Worm (Caenorhabditis elegans): ENCODE measurements around the gene ftt-2.

Gene ftt-2

DNA sequence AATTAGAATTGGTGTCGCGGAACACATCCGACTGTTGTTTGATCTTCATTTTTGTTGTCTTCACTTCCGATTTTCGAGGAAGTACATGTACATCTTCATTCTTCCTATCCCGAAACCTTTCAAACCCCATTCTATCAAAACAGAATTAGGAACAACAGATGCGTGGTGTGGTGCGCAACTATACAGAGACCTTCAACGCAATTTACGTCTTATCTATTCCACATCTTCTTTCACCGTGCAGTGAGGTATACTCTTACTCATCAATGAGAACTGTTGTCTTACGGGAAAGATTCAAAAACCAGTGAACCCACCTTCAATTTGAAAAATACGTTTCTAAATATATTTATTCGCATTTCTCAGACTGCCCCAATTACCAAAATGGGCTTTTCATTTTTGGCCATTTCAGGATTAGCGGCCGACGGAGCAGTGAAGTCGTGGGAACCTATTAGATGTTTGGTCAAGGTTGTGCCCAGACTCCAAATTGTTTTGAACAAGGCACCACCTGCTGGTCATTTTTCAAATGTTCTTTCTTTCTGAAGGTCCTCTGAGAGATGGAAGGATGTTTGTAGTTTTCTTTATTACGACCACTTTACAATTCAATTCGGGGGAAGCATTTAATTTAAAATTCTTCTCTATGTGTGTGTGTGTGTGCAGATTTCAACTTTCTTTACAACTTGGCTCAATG is 1.7 kb upstream of the ftt-2 start:
- peak; percentile 11 for TF ChIP-seq fkh-4 (tag; optimal IDR thresholded peaks at IDR 0.05; ENCODE audit: borderline replicate concordance)
- TF ChIP-seq ets-5 (GFP tag; IDR thresholded peaks at IDR 0.05): no peak
- TF ChIP-seq lin-35 (GFP tag; optimal IDR thresholded peaks at IDR 0.05): no peak
- TF ChIP-seq mef-2 (tag; optimal IDR thresholded peaks at IDR 0.05): no peak
- peak; percentile 10 for TF ChIP-seq ztf-4 (tag; optimal IDR thresholded peaks at IDR 0.05)
- peak; percentile 61 for TF ChIP-seq blmp-1 (tag; optimal IDR thresholded peaks at IDR 0.05)
- TF ChIP-seq C34B4.2 (tag; optimal IDR thresholded peaks at IDR 0.05): no peak
- TF ChIP-seq rnt-1 (tag; optimal IDR thresholded peaks at IDR 0.05): peak; percentile 37
- TF ChIP-seq nhr-90 (tag; optimal IDR thresholded peaks at IDR 0.05; ENCODE audit: poor library complexity): peak; percentile 21
- no peak for TF ChIP-seq vab-15 (tag; optimal IDR thresholded peaks at IDR 0.05)
- TF ChIP-seq sup-37 (GFP tag; optimal IDR thresholded peaks at IDR 0.05): no peak
- TF ChIP-seq aly-2 (tag; optimal IDR thresholded peaks at IDR 0.05): no peak
- peak; percentile 19 for TF ChIP-seq mep-1 (tag; optimal IDR thresholded peaks at IDR 0.05)
- peak; percentile 47 for TF ChIP-seq lin-14 (GFP tag; optimal IDR thresholded peaks at IDR 0.05)
- TF ChIP-seq hlh-17 (GFP tag; optimal IDR thresholded peaks at IDR 0.05; ENCODE audit: borderline replicate concordance): no peak
- TF ChIP-seq elt-2 (tag; optimal IDR thresholded peaks at IDR 0.05): no peak
- TF ChIP-seq alr-1 (tag; optimal IDR thresholded peaks at IDR 0.05; ENCODE audit: borderline replicate concordance): no peak
- TF ChIP-seq isw-1 (GFP tag; IDR thresholded peaks at IDR 0.05): no peak
- no peak for TF ChIP-seq snu-23 (GFP tag; optimal IDR thresholded peaks at IDR 0.05)
- peak; percentile 61 for TF ChIP-seq nhr-71 (tag; optimal IDR thresholded peaks at IDR 0.05)
- TF ChIP-seq nhr-85 (tag): peak; percentile 81
- TF ChIP-seq nhr-19 (GFP tag; conservative IDR thresholded peaks at IDR 0.05): no peak
- TF ChIP-seq zag-1 (tag; optimal IDR thresholded peaks at IDR 0.05): no peak
- peak; percentile 78 for TF ChIP-seq dsc-1 (tag; optimal IDR thresholded peaks at IDR 0.05)
- TF ChIP-seq tbx-2 (tag; optimal IDR thresholded peaks at IDR 0.05): peak; percentile 4

DNA sequence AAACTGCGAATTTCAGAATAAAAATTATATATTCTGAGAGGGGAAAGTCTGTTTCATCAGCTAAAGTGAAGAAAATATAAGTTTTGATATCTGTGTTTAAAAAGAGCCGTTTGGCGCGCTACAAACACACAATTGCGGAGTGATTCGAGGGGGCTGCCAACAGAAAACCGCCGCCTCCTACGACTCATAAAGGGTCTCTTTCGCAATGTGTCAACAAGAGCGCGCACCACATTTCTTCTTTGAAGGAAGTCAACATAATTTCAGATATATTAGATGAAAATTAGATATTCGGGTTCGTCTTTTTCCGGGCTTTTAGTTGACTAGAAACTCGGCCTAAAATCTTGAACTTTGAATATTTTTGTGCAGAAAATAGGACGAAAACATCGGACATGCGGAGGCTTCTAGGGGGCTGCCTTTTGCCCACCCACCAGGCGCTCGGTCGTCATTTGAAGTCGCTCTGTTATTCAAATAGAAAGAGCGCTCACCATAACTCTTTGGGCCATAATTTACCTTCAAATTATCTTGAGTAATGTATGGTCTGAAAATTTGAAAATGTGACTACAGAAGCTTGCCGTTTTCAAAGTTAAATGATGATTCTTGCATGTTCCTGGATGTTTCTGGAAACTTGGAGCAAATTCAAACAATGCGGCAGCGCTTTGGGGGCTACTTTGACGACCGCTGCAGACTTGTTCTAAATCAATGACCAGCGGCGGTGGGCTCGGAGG is 709 bp upstream of the ftt-2 start:
- TF ChIP-seq jun-1 (tag; optimal IDR thresholded peaks at IDR 0.05): peak; percentile 31
- TF ChIP-seq lin-39 (tag; optimal IDR thresholded peaks at IDR 0.05): peak; percentile 77
- peak; percentile 91 for TF ChIP-seq xbp-1 (tag; optimal IDR thresholded peaks at IDR 0.05)
- no peak for TF ChIP-seq Y116A8C.19 (tag; optimal IDR thresholded peaks at IDR 0.05; ENCODE audit: borderline replicate concordance)
- TF ChIP-seq rnt-1 (tag; optimal IDR thresholded peaks at IDR 0.05): peak; percentile 89
- TF ChIP-seq fkh-10 (GFP tag; optimal IDR thresholded peaks at IDR 0.05): peak; percentile 78
- TF ChIP-seq aha-1 (tag; optimal IDR thresholded peaks at IDR 0.05): peak; percentile 35
- peak; percentile 83 for TF ChIP-seq efl-3 (GFP tag; optimal IDR thresholded peaks at IDR 0.05)
- TF ChIP-seq sptf-1 (tag; optimal IDR thresholded peaks at IDR 0.05): no peak
- peak; percentile 68 for TF ChIP-seq C04F5.9 (tag; optimal IDR thresholded peaks at IDR 0.05)
- TF ChIP-seq efl-1 (optimal IDR thresholded peaks at IDR 0.05): peak; percentile 55 to 65
- peak; percentile 21 to 97 for TF ChIP-seq efl-1 (GFP tag; optimal IDR thresholded peaks at IDR 0.05 in 1 of 2)
- TF ChIP-seq ztf-4 (tag; optimal IDR thresholded peaks at IDR 0.05): peak; percentile 76
- TF ChIP-seq skn-1 (tag; optimal IDR thresholded peaks at IDR 0.05): peak; percentile 15
- TF ChIP-seq ceh-88 (GFP tag; IDR thresholded peaks at IDR 0.05): peak; percentile 88
- peak; percentile 50 for TF ChIP-seq unc-30 (tag; optimal IDR thresholded peaks at IDR 0.05)
- TF ChIP-seq alr-1 (tag; optimal IDR thresholded peaks at IDR 0.05; ENCODE audit: borderline replicate concordance): no peak
- TF ChIP-seq fkh-8 (tag; optimal IDR thresholded peaks at IDR 0.05): peak; percentile 97
- TF ChIP-seq sox-4 (tag; optimal IDR thresholded peaks at IDR 0.05): peak; percentile 89
- peak; percentile 72 to 78 for TF ChIP-seq lsy-2 (tag; optimal IDR thresholded peaks at IDR 0.05)
- peak; percentile 75 for TF ChIP-seq mep-1 (tag; optimal IDR thresholded peaks at IDR 0.05)
- TF ChIP-seq ets-5 (GFP tag; IDR thresholded peaks at IDR 0.05): peak; percentile 95; the same call in 1 of the 2 replicates
- peak; percentile 76 for TF ChIP-seq C34B4.2 (tag; optimal IDR thresholded peaks at IDR 0.05)
- TF ChIP-seq grh-1 (GFP tag; IDR thresholded peaks at IDR 0.05): peak; percentile 94
- peak; percentile 65 for TF ChIP-seq lir-3 (tag; optimal IDR thresholded peaks at IDR 0.05; ENCODE audit: poor library complexity)
- peak; percentile 38 for TF ChIP-seq ces-1 (GFP tag; optimal IDR thresholded peaks at IDR 0.05)
- peak; percentile 96 for TF ChIP-seq nhr-90 (tag; optimal IDR thresholded peaks at IDR 0.05; ENCODE audit: poor library complexity)
- TF ChIP-seq unc-62 (GFP tag; optimal IDR thresholded peaks at IDR 0.05): no peak
- peak; percentile 51 for TF ChIP-seq lin-13 (GFP tag; optimal IDR thresholded peaks at IDR 0.05)
- TF ChIP-seq C16A3.4 (tag; optimal IDR thresholded peaks at IDR 0.05): peak; percentile 46
- TF ChIP-seq nhr-77 (tag; optimal IDR thresholded peaks at IDR 0.05): peak; percentile 56
- peak; percentile 89 for TF ChIP-seq elt-2 (tag; optimal IDR thresholded peaks at IDR 0.05)
